Worm (Caenorhabditis elegans) whole organism, midembryonic: Measurements from ENCODE around the gene col-163.
"Not testable (repeated sequence)": the region's sequence is repeated elsewhere in the genome, so short reads cannot be mapped to it uniquely, and the experiment has no call there.

Source experiments
- T22C8.4 ChIP-seq: fragments of 200-800 bp; sonication (Bioruptor generic); IDR thresholded peaks from 2 replicates; pipeline ENCODE4 v1.3.6; 2022; ENCODE audit warnings: missing genetic modification characterization, missing compliant biosample characterization
- cog-1 ChIP-seq: sonication (generic microtip); optimal IDR thresholded peaks from 2 replicates; lab custom pipeline; 2016; ENCODE audit warnings: missing genetic modification characterization, missing compliant biosample characterization
- flt-1 ChIP-seq: fragments of 200-800 bp; sonication (Bioruptor generic); IDR thresholded peaks from 2 replicates; pipeline ENCODE4 v1.3.6; 2022; ENCODE audit warnings: missing genetic modification characterization, missing compliant biosample characterization
- klf-2 ChIP-seq: fragments of 200-800 bp; sonication (Bioruptor generic); conservative IDR thresholded peaks from 2 replicates; pipeline ENCODE4 v1.3.6; 2022; ENCODE audit warnings: missing genetic modification reagents, missing genetic modification characterization, missing compliant biosample characterization
- med-1 ChIP-seq: sonication (generic microtip); optimal IDR thresholded peaks from 2 replicates; lab custom pipeline; 2017; ENCODE audit warnings: missing genetic modification characterization, mild to moderate bottlenecking, missing compliant biosample characterization, antibody characterized with exemption, missing genetic modification reagents; ENCODE audit not compliant: insufficient read depth
- ref-1 ChIP-seq: fragments of 200-800 bp; sonication (Bioruptor generic); conservative IDR thresholded peaks from 2 replicates; pipeline ENCODE4 v1.3.6; 2022; ENCODE audit warnings: missing genetic modification reagents, missing genetic modification characterization, missing compliant biosample characterization
- tab-1 ChIP-seq: fragments of 200-800 bp; sonication (Bioruptor generic); IDR thresholded peaks from 2 replicates; pipeline ENCODE4 v1.3.6; 2022; ENCODE audit warnings: missing genetic modification characterization, missing compliant biosample characterization
- ztf-23 ChIP-seq: fragments of 200-800 bp; sonication (Bioruptor generic); IDR thresholded peaks from 2 replicates; pipeline ENCODE4 v1.3.6; 2022; ENCODE audit warnings: missing genetic modification reagents, missing genetic modification characterization, missing compliant biosample characterization
- ztf-29 ChIP-seq: fragments of 200-800 bp; sonication (Bioruptor generic); IDR thresholded peaks from 2 replicates; pipeline ENCODE4 v1.3.6; 2022; ENCODE audit warnings: missing genetic modification reagents, missing genetic modification characterization, missing compliant biosample characterization

Gene col-163

DNA sequence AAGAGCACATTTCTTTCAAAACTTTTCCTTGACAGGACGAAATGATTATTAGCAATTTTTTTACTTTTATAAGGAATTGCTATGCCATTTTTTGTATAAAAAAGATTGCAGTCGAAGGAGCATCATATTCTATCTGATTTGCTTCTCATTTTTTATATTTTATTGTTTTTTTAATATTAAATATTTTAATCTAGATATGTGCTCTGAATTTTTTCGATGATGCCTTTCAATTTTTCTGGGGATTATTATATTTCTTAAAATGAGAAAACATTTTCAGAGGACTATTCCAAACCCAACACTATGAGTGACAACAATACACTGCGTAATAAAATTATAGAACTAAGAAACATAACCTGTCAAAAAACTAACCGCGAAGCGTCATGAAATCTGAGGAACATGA lies 30.9 kb upstream of the col-163 start, which contains the start of gene F26F2.4:
Gene F26F2.4, plus strand, starts transcription at position 301 of the 400 bp plus-strand sequence.
- not testable (repeated sequence) for TF ChIP-seq T22C8.4, ztf-29, flt-1 (GFP tag; lab: Robert Waterston, UW)

DNA sequence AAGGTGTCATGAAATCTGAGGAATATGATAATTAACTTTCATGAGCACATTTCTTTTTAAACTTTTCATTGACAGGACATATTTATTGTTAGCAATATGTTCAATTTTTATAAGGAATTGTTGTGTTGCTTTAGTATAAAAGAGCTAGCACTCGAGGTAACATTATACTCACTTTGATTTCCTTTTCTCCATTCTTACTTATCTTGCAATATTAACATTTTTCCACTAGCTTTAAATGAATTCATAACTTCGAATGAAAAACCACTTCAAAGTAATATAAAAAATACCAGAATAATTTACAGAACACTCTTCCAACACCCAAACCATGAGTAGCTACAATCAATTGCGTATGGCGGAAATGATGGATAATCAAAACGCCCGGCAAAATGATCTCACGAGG lies 26.5 kb upstream of the col-163 start, which contains the start of gene F26F2.5:
Gene F26F2.5, plus strand, starts transcription at position 301 of the 400 bp plus-strand sequence.
- TF ChIP-seq tab-1 (GFP tag; lab: Robert Waterston, UW) (no peak), klf-2 (no peak), ztf-29 (GFP tag; lab: Robert Waterston, UW) (no peak), ref-1 (GFP tag; lab: Robert Waterston, UW) (no peak), ztf-23 (GFP tag; lab: Robert Waterston, UW) (no peak)

DNA sequence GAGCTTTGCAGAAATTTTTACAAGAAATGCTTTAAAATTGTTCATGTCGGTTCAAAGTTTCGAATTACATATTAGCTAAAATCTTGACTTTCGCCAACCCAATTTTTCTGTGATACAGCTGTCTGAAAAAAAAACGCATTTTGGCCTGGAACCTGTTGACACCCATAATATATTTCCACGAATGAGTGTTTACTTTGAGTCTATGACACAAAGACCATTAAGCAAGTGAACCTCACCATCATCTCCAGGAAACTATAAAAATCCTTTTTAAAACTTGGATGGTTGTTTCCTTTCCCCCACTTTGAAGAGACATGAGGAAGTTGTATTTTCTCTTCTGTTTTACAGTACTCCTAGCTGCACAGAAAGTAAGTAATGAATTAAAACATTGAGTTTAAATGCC lies 25.6 kb upstream of the col-163 start, which contains the start of gene clec-263:
Gene clec-263, plus strand, starts transcription at position 301 of the 400 bp plus-strand sequence.
- no peak for TF ChIP-seq klf-2
- no peak for TF ChIP-seq flt-1 (GFP tag; lab: Robert Waterston, UW)
- TF ChIP-seq med-1 (GFP tag; lab: Kevin White, UChicago), result no peak
- no peak for TF ChIP-seq ztf-29 (GFP tag; lab: Robert Waterston, UW)
- TF ChIP-seq cog-1 (tag; lab: Kevin White, UChicago), result no peak
- TF ChIP-seq T22C8.4 (GFP tag; lab: Robert Waterston, UW), result no peak
- no peak for TF ChIP-seq ref-1 (GFP tag; lab: Robert Waterston, UW)
- TF ChIP-seq ztf-23 (GFP tag; lab: Robert Waterston, UW), result no peak
- TF ChIP-seq tab-1 (GFP tag; lab: Robert Waterston, UW), result no peak

DNA sequence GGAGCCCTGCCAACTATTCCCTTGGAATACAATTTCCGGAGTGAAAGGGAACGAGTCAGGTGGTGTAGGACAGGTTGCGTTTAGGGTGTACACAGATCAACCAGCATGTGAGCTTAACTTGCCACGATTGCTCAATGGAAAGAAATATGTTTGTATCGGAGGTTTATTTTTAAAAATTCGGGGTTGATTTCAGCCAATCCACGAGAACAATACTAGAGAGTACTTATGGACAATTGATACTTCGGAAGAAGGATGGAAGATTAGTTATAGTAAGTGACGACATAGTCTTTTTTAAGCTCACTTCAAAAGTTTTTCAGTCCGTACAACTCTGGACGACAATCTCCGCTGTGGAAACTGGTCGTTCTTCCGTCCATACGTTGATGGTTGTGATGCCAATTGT lies 25.0 kb upstream of the col-163 start:
- TF ChIP-seq ztf-29 (GFP tag; lab: Robert Waterston, UW) (no peak), tab-1 (GFP tag; lab: Robert Waterston, UW) (no peak), ztf-23 (GFP tag; lab: Robert Waterston, UW) (no peak), flt-1 (GFP tag; lab: Robert Waterston, UW) (no peak)

DNA sequence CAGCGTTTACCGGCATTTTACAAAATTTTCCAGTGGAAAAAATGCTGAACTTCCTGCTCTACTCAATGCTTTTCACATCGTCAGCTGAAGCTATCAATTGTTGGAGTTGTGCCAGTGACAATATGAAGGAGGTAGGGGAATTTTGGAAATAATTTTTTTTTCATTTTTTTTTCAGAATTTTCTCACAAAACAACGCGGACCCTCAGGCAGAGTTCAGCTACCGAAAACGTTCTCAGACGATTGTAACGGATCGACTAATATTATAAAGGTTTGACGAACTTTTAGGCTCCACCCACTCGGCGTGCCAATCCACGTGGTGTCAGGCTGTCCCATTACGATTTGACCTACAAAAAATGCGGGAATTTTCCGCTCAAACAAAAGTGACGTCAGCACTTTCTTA lies 20.4 kb upstream of the col-163 start, which contains the start of gene F26F2.8:
Gene F26F2.8, plus strand, starts transcription at position 13 of the 400 bp plus-strand sequence.
- TF ChIP-seq flt-1 (GFP tag; lab: Robert Waterston, UW) (no peak), ztf-23 (GFP tag; lab: Robert Waterston, UW) (no peak), ref-1 (GFP tag; lab: Robert Waterston, UW) (no peak), cog-1 (tag; lab: Kevin White, UChicago) (no peak), T22C8.4 (GFP tag; lab: Robert Waterston, UW) (no peak), tab-1 (GFP tag; lab: Robert Waterston, UW) (no peak)

DNA sequence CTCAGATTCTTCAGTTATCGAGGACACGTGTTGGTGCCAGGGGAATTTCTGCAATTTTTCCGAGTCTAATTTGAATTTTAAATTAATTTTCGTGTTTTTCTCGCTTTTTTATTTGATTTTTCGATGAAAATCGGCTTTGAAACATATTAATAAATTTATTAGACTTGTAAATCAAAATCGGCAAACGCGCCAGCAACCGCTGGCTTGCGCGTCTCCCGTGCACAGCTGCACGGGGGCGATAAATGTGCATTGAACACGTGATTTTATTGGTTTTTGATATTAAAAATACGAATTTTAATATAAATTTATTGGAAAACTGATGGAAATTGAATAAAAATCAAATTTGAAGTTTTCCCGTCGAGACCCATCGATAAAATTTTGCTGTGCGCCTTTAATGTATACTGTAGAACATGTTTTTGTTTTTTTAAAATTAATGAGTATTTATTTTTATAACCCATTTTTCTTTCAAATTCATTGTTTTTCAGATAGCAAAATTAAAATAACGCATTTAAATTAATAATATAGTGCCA lies 19.3 kb upstream of the col-163 start, which contains the start of gene F26F2.7:
Gene F26F2.7, plus strand, starts transcription at position 480 of the 530 bp plus-strand sequence.
- TF ChIP-seq cog-1 (tag; lab: Kevin White, UChicago) (peak; percentile 81), ztf-23 (GFP tag; lab: Robert Waterston, UW) (peak; percentile 56; the same call in 1 of the 2 replicates), T22C8.4 (GFP tag; lab: Robert Waterston, UW) (no peak), flt-1 (GFP tag; lab: Robert Waterston, UW) (0 out of 2 replicates have a peak, but pooled peaks have one; percentile 50), med-1 (GFP tag; lab: Kevin White, UChicago) (no peak), tab-1 (GFP tag; lab: Robert Waterston, UW) (peak; percentile 69; the same call in 1 of the 2 replicates)

DNA sequence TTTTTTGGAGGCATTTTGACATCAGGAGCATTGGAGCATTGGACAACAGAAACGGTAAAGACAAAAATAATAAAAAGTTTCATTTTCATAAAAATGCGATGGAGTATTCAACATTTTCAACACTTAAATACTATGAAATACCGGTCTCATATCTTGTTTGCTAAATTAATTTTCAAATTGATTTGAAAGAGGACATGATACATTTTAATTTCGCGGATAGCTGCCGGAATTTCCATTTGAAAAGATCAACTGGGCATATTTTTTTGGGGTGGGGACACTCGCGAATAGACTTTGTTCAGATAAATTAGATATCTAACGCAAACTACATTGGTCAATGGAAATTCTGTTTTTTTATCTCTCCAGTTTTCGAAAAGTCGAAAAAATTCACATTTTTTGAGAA lies 5.1 kb upstream of the col-163 start, which contains the start of gene F26F2.10:
Gene F26F2.10, minus strand, starts transcription at position 101 of the 400 bp plus-strand sequence.
- TF ChIP-seq cog-1 (tag; lab: Kevin White, UChicago) (no peak), ztf-23 (GFP tag; lab: Robert Waterston, UW) (no peak), ztf-29 (GFP tag; lab: Robert Waterston, UW) (no peak), med-1 (GFP tag; lab: Kevin White, UChicago) (no peak), klf-2 (no peak), ref-1 (GFP tag; lab: Robert Waterston, UW) (no peak), flt-1 (GFP tag; lab: Robert Waterston, UW) (no peak), tab-1 (GFP tag; lab: Robert Waterston, UW) (no peak), T22C8.4 (GFP tag; lab: Robert Waterston, UW) (no peak)

DNA sequence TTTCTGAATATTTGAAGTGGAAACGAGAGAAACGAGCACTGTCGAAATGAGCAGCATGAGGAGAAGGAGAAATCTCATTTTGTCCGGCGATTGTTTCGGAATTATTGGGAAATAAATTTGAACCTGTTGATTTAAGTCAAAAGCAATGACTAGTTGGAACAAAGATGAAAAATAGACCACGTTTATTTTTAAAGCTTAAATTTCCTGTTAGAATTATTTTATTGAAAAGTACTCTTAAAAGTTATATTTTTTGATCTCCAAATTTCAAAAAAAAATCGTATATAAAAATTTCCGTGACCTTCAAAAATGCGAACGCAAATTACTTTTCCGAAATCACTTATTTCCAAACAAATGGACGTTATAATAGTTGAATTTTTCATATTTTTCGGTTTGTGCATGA lies 4.2 kb upstream of the col-163 start, which contains the start of gene F26F2.11:
Gene F26F2.11, minus strand, starts transcription at position 101 of the 400 bp plus-strand sequence.
- TF ChIP-seq ztf-23 (GFP tag; lab: Robert Waterston, UW), result no peak
- TF ChIP-seq flt-1 (GFP tag; lab: Robert Waterston, UW), result no peak
- no peak for TF ChIP-seq med-1 (GFP tag; lab: Kevin White, UChicago)

DNA sequence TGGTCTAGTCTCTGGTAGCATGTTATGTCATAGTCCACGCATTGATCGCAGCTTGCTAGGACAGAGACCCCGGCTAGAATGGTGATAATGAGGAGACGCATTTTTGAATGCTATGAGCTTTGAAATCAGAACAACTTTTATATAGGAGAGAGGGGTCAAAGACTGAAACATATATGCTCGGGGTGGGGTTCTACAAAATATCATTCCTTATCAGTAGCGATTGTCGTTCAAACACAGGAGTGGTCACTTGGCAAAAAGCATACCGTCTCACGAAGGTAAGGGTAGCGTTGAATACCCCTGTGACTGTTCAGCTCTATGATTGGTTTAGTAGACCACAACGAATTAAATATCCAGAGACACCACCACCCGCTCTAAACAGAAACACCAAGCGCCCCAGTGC lies 2.8 kb upstream of the col-163 start, which contains the start of gene F46B3.1:
Gene F46B3.1, minus strand, starts transcription at position 101 of the 400 bp plus-strand sequence.
- TF ChIP-seq T22C8.4 (GFP tag; lab: Robert Waterston, UW) (no peak), flt-1 (GFP tag; lab: Robert Waterston, UW) (no peak), tab-1 (GFP tag; lab: Robert Waterston, UW) (no peak), med-1 (GFP tag; lab: Kevin White, UChicago) (no peak), klf-2 (no peak), cog-1 (tag; lab: Kevin White, UChicago) (no peak), ztf-29 (GFP tag; lab: Robert Waterston, UW) (no peak), ztf-23 (GFP tag; lab: Robert Waterston, UW) (no peak), ref-1 (GFP tag; lab: Robert Waterston, UW) (no peak)
